Fruit fly (Drosophila melanogaster) whole organism, embryonic: ENCODE data around the gene RpL23A.

ENCODE experiments used
- B-H1 ChIP-seq: fragments of 200-800 bp; sonication (Bioruptor generic); IDR thresholded peaks from 3 replicates; pipeline ENCODE4 v1.3.6; 2022; ENCODE audit warnings: missing biosample characterization, missing genetic modification characterization
- Bgb ChIP-seq: fragments of 200-800 bp; sonication (Bioruptor generic); IDR thresholded peaks from 2 replicates; pipeline ENCODE4 v1.3.6; 2022; ENCODE audit warnings: missing biosample characterization, missing genetic modification characterization; ENCODE audit not compliant: partially characterized antibody
- Blimp-1 ChIP-seq: fragments of 200-800 bp; sonication (Bioruptor generic); optimal IDR thresholded peaks from 3 replicates; lab custom pipeline; 2018; ENCODE audit warnings: missing biosample characterization, missing genetic modification characterization, mild to moderate bottlenecking, moderate library complexity, missing genetic modification reagents
- CG10543 ChIP-seq: fragments of 200-800 bp; sonication (Bioruptor generic); optimal IDR thresholded peaks from 3 replicates; lab custom pipeline; 2017; ENCODE audit warnings: missing biosample characterization, mild to moderate bottlenecking, missing genetic modification characterization, moderate library complexity
- CG11723 ChIP-seq: fragments of 200-800 bp; sonication (Bioruptor generic); optimal IDR thresholded peaks from 2 replicates; lab custom pipeline; 2017; ENCODE audit warnings: missing biosample characterization, mild to moderate bottlenecking, missing genetic modification characterization
- CG12155 ChIP-seq: fragments of 200-800 bp; sonication (Bioruptor generic); optimal IDR thresholded peaks from 3 replicates; lab custom pipeline; 2016; ENCODE audit warnings: missing biosample characterization, missing genetic modification characterization
- CG1233 ChIP-seq: fragments of 200-800 bp; sonication (Bioruptor generic); optimal IDR thresholded peaks from 4 replicates; lab custom pipeline; 2018; ENCODE audit warnings: missing biosample characterization, mild to moderate bottlenecking, missing genetic modification characterization
- CG13894 ChIP-seq: fragments of 200-800 bp; sonication (Bioruptor generic); optimal IDR thresholded peaks from 3 replicates; lab custom pipeline; 2018; ENCODE audit warnings: missing biosample characterization, mild to moderate bottlenecking, missing genetic modification characterization, moderate library complexity
- CG15696 ChIP-seq: fragments of 200-800 bp; sonication (Bioruptor generic); optimal IDR thresholded peaks from 2 replicates; lab custom pipeline; 2019; ENCODE audit warnings: missing biosample characterization, mild to moderate bottlenecking, missing genetic modification characterization, moderate library complexity
- CG16779 ChIP-seq: fragments of 200-800 bp; sonication (Bioruptor generic); IDR thresholded peaks from 2 replicates; pipeline ENCODE4 v1.3.6; 2022; ENCODE audit warnings: missing biosample characterization, missing genetic modification characterization
- CG17328 ChIP-seq: fragments of 200-800 bp; sonication (Bioruptor generic); IDR thresholded peaks from 2 replicates; pipeline ENCODE4 v1.3.6; 2022; ENCODE audit warnings: missing biosample characterization, missing genetic modification characterization
- CG18599 ChIP-seq: fragments of 200-800 bp; sonication (Bioruptor generic); optimal IDR thresholded peaks from 3 replicates; lab custom pipeline; 2017; ENCODE audit warnings: missing biosample characterization, missing genetic modification characterization, mild to moderate bottlenecking, moderate library complexity, missing genetic modification reagents
- CG2129 ChIP-seq: fragments of 200-800 bp; sonication (Bioruptor generic); IDR thresholded peaks from 2 replicates; pipeline ENCODE4 v1.3.6; 2022; ENCODE audit warnings: missing biosample characterization, missing genetic modification characterization; ENCODE audit not compliant: partially characterized antibody
- CG32532 ChIP-seq: fragments of 200-800 bp; sonication (Bioruptor generic); IDR thresholded peaks from 2 replicates; pipeline ENCODE4 v1.3.6; 2022; ENCODE audit warnings: missing biosample characterization, missing genetic modification characterization
- CG3407 ChIP-seq: fragments of 200-800 bp; sonication (Bioruptor generic); optimal IDR thresholded peaks from 2 replicates; lab custom pipeline; 2018; ENCODE audit warnings: missing biosample characterization, mild to moderate bottlenecking, missing genetic modification characterization
- CG3838 ChIP-seq: fragments of 200-800 bp; sonication (Bioruptor generic); optimal IDR thresholded peaks from 3 replicates; lab custom pipeline; 2016; ENCODE audit warnings: missing biosample characterization, missing genetic modification characterization
- CG3995 ChIP-seq: fragments of 200-800 bp; sonication (Bioruptor generic); optimal IDR thresholded peaks from 3 replicates; lab custom pipeline; 2016; ENCODE audit warnings: missing biosample characterization, missing genetic modification characterization
- CG42726 ChIP-seq: fragments of 200-800 bp; sonication (Bioruptor generic); IDR thresholded peaks from 2 replicates; pipeline ENCODE4 v1.3.6; 2022; ENCODE audit warnings: missing biosample characterization, missing genetic modification characterization; ENCODE audit not compliant: partially characterized antibody
- CG7357 ChIP-seq: fragments of 200-800 bp; sonication (Bioruptor generic); IDR thresholded peaks from 3 replicates; pipeline ENCODE4 v1.3.6; 2022; ENCODE audit warnings: missing biosample characterization, missing genetic modification characterization
- CG8388 ChIP-seq: fragments of 200-800 bp; sonication (Bioruptor generic); optimal IDR thresholded peaks from 2 replicates; lab custom pipeline; 2019; ENCODE audit warnings: missing biosample characterization, mild to moderate bottlenecking, missing genetic modification characterization, moderate library complexity
- Deaf1 ChIP-seq: fragments of 200-800 bp; optimal IDR thresholded peaks from 3 replicates; lab custom pipeline; 2019; ENCODE audit warnings: missing biosample characterization, mild to moderate bottlenecking, missing genetic modification characterization, moderate library complexity
- Kr ChIP-seq: fragments of 200-800 bp; sonication (Bioruptor generic); optimal IDR thresholded peaks from 2 replicates; lab custom pipeline; 2017; ENCODE audit warnings: missing biosample characterization, mild to moderate bottlenecking, missing genetic modification characterization
- Lhr ChIP-seq: fragments of 200-800 bp; sonication (Bioruptor generic); optimal IDR thresholded peaks from 3 replicates; lab custom pipeline; 2017; ENCODE audit warnings: mild to moderate bottlenecking, missing biosample characterization, missing genetic modification reagents, missing genetic modification characterization
- Med ChIP-seq: fragments of 200-800 bp; sonication (Bioruptor generic); peaks from one replicate; lab custom pipeline; 2016; ENCODE audit warnings: missing biosample characterization, missing genetic modification characterization, mild to moderate bottlenecking, inconsistent platforms, moderate library complexity
- Taf1 ChIP-seq: fragments of 200-800 bp; sonication (Bioruptor generic); IDR thresholded peaks from 2 replicates; pipeline ENCODE4 v1.3.6; 2022; ENCODE audit warnings: missing biosample characterization, missing genetic modification characterization
- abd-A ChIP-seq: fragments of 200-800 bp; sonication (Bioruptor generic); optimal IDR thresholded peaks from 3 replicates; lab custom pipeline; 2019; ENCODE audit warnings: missing biosample characterization, mild to moderate bottlenecking, missing genetic modification characterization, moderate library complexity
- caup ChIP-seq: fragments of 200-800 bp; sonication (Bioruptor generic); optimal IDR thresholded peaks from 3 replicates; lab custom pipeline; 2017; ENCODE audit warnings: missing biosample characterization, mild to moderate bottlenecking, missing genetic modification characterization, moderate library complexity; ENCODE audit not compliant: severe bottlenecking
- chinmo ChIP-seq: fragments of 200-800 bp; sonication (Bioruptor generic); IDR thresholded peaks from 4 replicates; pipeline ENCODE4 v1.3.6; 2022; ENCODE audit warnings: missing biosample characterization, missing genetic modification characterization; ENCODE audit not compliant: partially characterized antibody
- crol ChIP-seq: fragments of 200-800 bp; sonication (Bioruptor generic); IDR thresholded peaks from 2 replicates; pipeline ENCODE4 v1.3.6; 2022; ENCODE audit warnings: missing biosample characterization, missing genetic modification characterization
- esg ChIP-seq: fragments of 200-800 bp; sonication (Bioruptor generic); conservative IDR thresholded peaks from 2 replicates; pipeline ENCODE4 v1.3.6; 2022; ENCODE audit warnings: missing biosample characterization, missing genetic modification characterization
- gcm2 ChIP-seq: fragments of 200-800 bp; sonication (Bioruptor generic); optimal IDR thresholded peaks from 2 replicates; lab custom pipeline; 2016; ENCODE audit warnings: missing biosample characterization, missing genetic modification characterization
- lab ChIP-seq: fragments of 200-800 bp; sonication (Bioruptor generic); optimal IDR thresholded peaks from 3 replicates; lab custom pipeline; 2017; ENCODE audit warnings: missing biosample characterization, missing genetic modification characterization, mild to moderate bottlenecking, moderate library complexity, missing genetic modification reagents
- nerfin-1 ChIP-seq: fragments of 200-800 bp; sonication (Bioruptor generic); optimal IDR thresholded peaks from 3 replicates; lab custom pipeline; 2019; ENCODE audit warnings: missing biosample characterization, mild to moderate bottlenecking, missing genetic modification characterization, moderate library complexity
- row ChIP-seq: fragments of 200-800 bp; sonication (Bioruptor generic); IDR thresholded peaks from 3 replicates; pipeline ENCODE4 v1.3.6; 2022; ENCODE audit warnings: missing biosample characterization, missing genetic modification characterization
- scrt ChIP-seq: fragments of 200-800 bp; sonication (Bioruptor generic); optimal IDR thresholded peaks from 2 replicates; lab custom pipeline; 2018; ENCODE audit warnings: missing biosample characterization, mild to moderate bottlenecking, missing genetic modification characterization, moderate library complexity
- sens ChIP-seq: fragments of 200-800 bp; sonication (Bioruptor generic); peaks from one replicate; lab custom pipeline; 2016; ENCODE audit warnings: missing biosample characterization, missing genetic modification characterization
- sens-2 ChIP-seq: fragments of 200-800 bp; sonication (Bioruptor generic); IDR thresholded peaks from 2 replicates; pipeline ENCODE4 v1.3.6; 2022; ENCODE audit warnings: missing biosample characterization, missing genetic modification characterization
- seq ChIP-seq: fragments of 200-800 bp; sonication (Bioruptor generic); IDR thresholded peaks from 2 replicates; pipeline ENCODE4 v1.3.6; 2022; ENCODE audit warnings: missing biosample characterization, missing genetic modification characterization
- sna ChIP-seq: fragments of 200-800 bp; sonication (Bioruptor generic); IDR thresholded peaks from 2 replicates; pipeline ENCODE4 v1.3.6; 2022; ENCODE audit warnings: missing biosample characterization, missing genetic modification characterization; ENCODE audit not compliant: partially characterized antibody
- so ChIP-seq: fragments of 200-800 bp; sonication (Bioruptor generic); IDR thresholded peaks from 3 replicates; pipeline ENCODE4 v1.3.6; 2022; ENCODE audit warnings: missing biosample characterization, missing genetic modification characterization
- vnd ChIP-seq: fragments of 200-800 bp; sonication (Bioruptor generic); IDR thresholded peaks from 3 replicates; pipeline ENCODE4 v1.3.6; 2022; ENCODE audit warnings: missing biosample characterization, missing genetic modification characterization; ENCODE audit not compliant: partially characterized antibody
- vvl ChIP-seq: fragments of 200-800 bp; sonication (Bioruptor generic); IDR thresholded peaks from 2 replicates; pipeline ENCODE4 v1.3.6; 2022; ENCODE audit warnings: missing biosample characterization, missing genetic modification characterization
- z ChIP-seq: fragments of 200-800 bp; sonication (Bioruptor generic); IDR thresholded peaks from 3 replicates; pipeline ENCODE4 v1.3.6; 2022; ENCODE audit warnings: missing biosample characterization, missing genetic modification characterization
- zen2 ChIP-seq: fragments of 200-800 bp; sonication (Bioruptor generic); IDR thresholded peaks from 3 replicates; pipeline ENCODE4 v1.3.6; 2022; ENCODE audit warnings: missing biosample characterization, missing genetic modification characterization; ENCODE audit not compliant: partially characterized antibody

RpL23A gene

DNA sequence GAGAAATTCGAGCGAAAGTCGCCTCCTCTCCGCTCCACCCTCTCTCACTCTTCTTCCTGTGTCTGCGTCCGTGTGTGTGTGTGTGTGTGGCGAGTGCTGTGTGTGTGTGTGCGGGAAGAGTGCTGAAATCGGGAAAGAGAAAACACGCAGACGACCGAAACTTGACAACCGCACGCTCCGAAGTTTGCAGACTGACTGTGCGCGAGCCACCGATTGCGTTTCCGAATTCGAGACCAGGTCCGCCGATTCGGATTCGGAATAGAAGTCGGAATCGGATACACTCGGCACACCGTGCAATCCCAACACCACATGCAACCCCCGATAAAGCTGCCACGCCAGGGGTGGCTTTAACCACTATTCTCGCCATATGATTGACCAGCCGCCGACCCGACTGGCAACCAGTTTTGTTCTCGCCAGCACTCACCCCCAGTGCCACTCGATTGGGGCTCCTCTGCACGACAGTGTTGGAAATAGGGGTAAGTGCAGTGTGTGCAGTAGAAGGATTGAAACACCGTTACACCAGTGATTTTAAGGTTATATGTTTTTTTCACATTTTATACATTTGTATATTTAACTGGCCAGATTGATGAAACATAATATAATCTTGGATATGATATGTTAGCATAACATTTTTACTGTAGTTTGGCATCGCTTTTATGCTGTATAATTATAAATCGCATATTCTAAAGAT lies 40.1 kb downstream of the RpL23A start, which contains the start of gene CG13928 (continued):
- TF ChIP-seq CG10543 (GFP tag; lab: Kevin White, UChicago) (peak; percentile 19), B-H1 (no peak), CG32532 (GFP tag; lab: Robert Waterston, UW) (no peak), CG3995 (GFP tag; lab: Kevin White, UChicago) (peak; percentile 60), Lhr (GFP tag; lab: Kevin White, UChicago) (no peak), sens (GFP tag; lab: Kevin White, UChicago) (peak; percentile 58), Bgb (peak; percentile 69; the same call in 1 of the 2 replicates), CG3838 (GFP tag; lab: Kevin White, UChicago) (no peak), abd-A (tag; lab: Kevin White, UChicago) (peak; percentile 14), zen2 (GFP tag; lab: Robert Waterston, UW) (no peak), Med (GFP tag; lab: Kevin White, UChicago) (peak; percentile 53), CG16779 (GFP tag; lab: Robert Waterston, UW) (peak; percentile 87), Kr (peak; percentile 44), seq (GFP tag; lab: Robert Waterston, UW) (peak; percentile 75; the same call in 1 of the 2 replicates), CG17328 (GFP tag; lab: Robert Waterston, UW) (no peak), CG11723 (no peak), CG7357 (no peak), CG2129 (no peak), sens-2 (GFP tag; lab: Robert Waterston, UW) (no peak), scrt (GFP tag; lab: Kevin White, UChicago) (peak; percentile 42), lab (GFP tag; lab: Kevin White, UChicago) (peak; percentile 9), crol (peak; percentile 84), chinmo (peak; percentile 73; the same call in 1 of the 4 replicates), nerfin-1 (peak; percentile 21), CG15696 (tag; lab: Kevin White, UChicago) (no peak), CG8388 (GFP tag; lab: Kevin White, UChicago) (no peak), caup (GFP tag; lab: Kevin White, UChicago) (no peak), vvl (GFP tag; lab: Robert Waterston, UW) (0 out of 2 replicates have a peak, but pooled peaks have one; percentile 18), CG3407 (no peak), CG13894 (tag; lab: Kevin White, UChicago) (peak; percentile 98), gcm2 (GFP tag; lab: Kevin White, UChicago) (no peak), vnd (0 out of 3 replicates have a peak, but pooled peaks have one; percentile 12), Taf1 (no peak), row (peak; percentile 62), CG12155 (GFP tag; lab: Kevin White, UChicago) (peak; percentile 14), CG1233 (no peak), CG42726 (GFP tag; lab: Robert Waterston, UW) (no peak), CG18599 (GFP tag; lab: Kevin White, UChicago) (peak; percentile 34), esg (no peak), Deaf1 (peak; percentile 94), Blimp-1 (no peak), sna (0 out of 2 replicates have a peak, but pooled peaks have one; percentile 18), z (peak; percentile 60; the same call in 1 of the 3 replicates), so (GFP tag; lab: Robert Waterston, UW) (0 out of 3 replicates have a peak, but pooled peaks have one; percentile 30)
- TF ChIP-seq, all 482 proteins: peak for 49
